Worm (Caenorhabditis elegans): ENCODE measurements around the gene R07B7.8.

DNA sequence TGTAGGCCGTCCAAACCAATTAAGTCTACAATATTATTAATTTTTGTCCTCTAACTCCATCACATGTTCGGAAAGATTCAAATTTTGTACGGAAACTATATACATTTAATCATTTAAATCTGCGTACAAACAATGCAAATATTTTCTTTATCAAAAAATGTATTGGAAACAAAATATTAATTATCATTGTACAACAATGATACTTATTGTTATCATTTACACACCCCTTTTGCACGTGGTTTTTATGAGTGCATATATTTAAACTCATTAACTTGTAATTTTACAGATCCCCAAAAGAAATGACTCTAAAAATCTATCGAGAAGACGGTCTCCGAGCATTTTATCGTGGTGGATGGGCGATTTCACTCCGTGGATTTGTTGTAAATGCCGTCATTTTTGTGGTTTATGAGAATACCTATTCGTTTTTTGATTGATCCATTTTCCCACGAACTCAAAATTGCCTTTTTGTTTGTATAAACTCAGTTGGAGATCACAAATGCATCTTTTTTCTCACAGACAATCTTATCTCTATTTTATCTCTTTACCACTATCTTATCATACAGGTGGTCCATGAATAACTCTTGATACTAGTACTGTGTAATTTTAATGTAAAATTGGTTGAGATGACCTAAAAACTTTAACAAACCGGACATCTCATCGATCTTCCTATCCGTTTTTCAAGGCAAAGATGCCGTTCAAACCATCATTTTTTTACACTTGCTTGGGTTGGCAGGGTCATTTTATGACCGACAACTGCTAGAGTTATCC, 1.9 kb upstream of the R07B7.8 start:
- TF ChIP-seq ceh-36 (tag; optimal IDR thresholded peaks at IDR 0.05) (no peak), F13C5.2 (tag; optimal IDR thresholded peaks at IDR 0.05) (no peak), hnd-1 (tag; optimal IDR thresholded peaks at IDR 0.05) (no peak), tbx-37 (GFP tag; conservative IDR thresholded peaks at IDR 0.05) (no peak), flt-1 (GFP tag; IDR thresholded peaks at IDR 0.05) (no peak), ama-1 (optimal IDR thresholded peaks at IDR 0.05) (no peak), tbx-11 (GFP tag; IDR thresholded peaks at IDR 0.05) (no peak)

All from whole organism, early embryonic.